Worm (Caenorhabditis elegans): ENCODE measurements around the gene F26F4.12.

ce11 chrIII:4947352-4947751, 37.5 kb upstream of the F26F4.12 start:
- TF ChIP-seq W03F9.2 (tag; optimal IDR thresholded peaks at IDR 0.05): no peak
- TF ChIP-seq him-1 (tag; optimal IDR thresholded peaks at IDR 0.05): no peak
